Fruit fly (Drosophila melanogaster) whole organism, embryonic: ENCODE measurements around the gene CG42819.

ENCODE experiments used
- Bdp1 ChIP-seq: fragments of 200-800 bp; sonication (Bioruptor generic); optimal IDR thresholded peaks from 3 replicates; lab custom pipeline; 2016; ENCODE audit warnings: missing biosample characterization, missing genetic modification characterization
- BtbVII ChIP-seq: fragments of 200-800 bp; sonication (Bioruptor generic); optimal IDR thresholded peaks from 3 replicates; lab custom pipeline; 2017; ENCODE audit warnings: missing biosample characterization, mild to moderate bottlenecking, missing genetic modification characterization
- CG10147 ChIP-seq: fragments of 200-800 bp; sonication (Bioruptor generic); optimal IDR thresholded peaks from 2 replicates; lab custom pipeline; 2019; ENCODE audit warnings: missing biosample characterization, mild to moderate bottlenecking, missing genetic modification characterization, moderate library complexity
- CG1024 ChIP-seq: fragments of 200-800 bp; sonication (Bioruptor generic); IDR thresholded peaks from 2 replicates; pipeline ENCODE4 v1.3.6; 2022; ENCODE audit warnings: missing biosample characterization, missing genetic modification characterization
- CG10543 ChIP-seq: fragments of 200-800 bp; sonication (Bioruptor generic); optimal IDR thresholded peaks from 3 replicates; lab custom pipeline; 2017; ENCODE audit warnings: missing biosample characterization, mild to moderate bottlenecking, missing genetic modification characterization, moderate library complexity
- CG10979 ChIP-seq: fragments of 200-800 bp; sonication (Bioruptor generic); optimal IDR thresholded peaks from 2 replicates; lab custom pipeline; 2018; ENCODE audit warnings: missing biosample characterization, mild to moderate bottlenecking, missing genetic modification characterization, moderate library complexity
- CG11398 ChIP-seq: fragments of 200-800 bp; sonication (Bioruptor generic); optimal IDR thresholded peaks from 2 replicates; lab custom pipeline; 2016; ENCODE audit warnings: missing biosample characterization, missing genetic modification characterization
- CG15601 ChIP-seq: fragments of 200-800 bp; sonication (Bioruptor generic); optimal IDR thresholded peaks from 3 replicates; lab custom pipeline; 2019; ENCODE audit warnings: missing biosample characterization, mild to moderate bottlenecking, missing genetic modification characterization, moderate library complexity
- CG16815 ChIP-seq: fragments of 200-800 bp; sonication (Bioruptor generic); optimal IDR thresholded peaks from 3 replicates; lab custom pipeline; 2017; ENCODE audit warnings: missing biosample characterization, mild to moderate bottlenecking, missing genetic modification characterization
- CG17568 ChIP-seq: fragments of 200-800 bp; sonication (Bioruptor generic); optimal IDR thresholded peaks from 2 replicates; lab custom pipeline; 2018; ENCODE audit warnings: missing biosample characterization, mild to moderate bottlenecking, missing genetic modification characterization, moderate library complexity
- CG18262 ChIP-seq: fragments of 200-800 bp; optimal IDR thresholded peaks from 3 replicates; lab custom pipeline; 2019; ENCODE audit warnings: missing biosample characterization, mild to moderate bottlenecking, missing genetic modification characterization, moderate library complexity
- CG18476 ChIP-seq: fragments of 200-800 bp; sonication (Bioruptor generic); optimal IDR thresholded peaks from 2 replicates; lab custom pipeline; 2016; ENCODE audit warnings: missing biosample characterization, mild to moderate bottlenecking, missing genetic modification characterization
- CG18599 ChIP-seq: fragments of 200-800 bp; sonication (Bioruptor generic); optimal IDR thresholded peaks from 3 replicates; lab custom pipeline; 2017; ENCODE audit warnings: missing biosample characterization, missing genetic modification characterization, mild to moderate bottlenecking, moderate library complexity, missing genetic modification reagents
- CG2678 ChIP-seq: fragments of 200-800 bp; sonication (Bioruptor generic); optimal IDR thresholded peaks from 3 replicates; lab custom pipeline; 2019; ENCODE audit warnings: missing biosample characterization, mild to moderate bottlenecking, missing genetic modification characterization, moderate library complexity
- CG2712 ChIP-seq: fragments of 200-800 bp; optimal IDR thresholded peaks from 3 replicates; lab custom pipeline; 2019; ENCODE audit warnings: missing biosample characterization, mild to moderate bottlenecking, missing genetic modification characterization, moderate library complexity
- CG3065 ChIP-seq: fragments of 200-800 bp; sonication (Bioruptor generic); optimal IDR thresholded peaks from 2 replicates; lab custom pipeline; 2016; ENCODE audit warnings: missing biosample characterization, missing genetic modification characterization
- CG34422 ChIP-seq: fragments of 200-800 bp; sonication (Bioruptor generic); IDR thresholded peaks from 3 replicates; pipeline ENCODE4 v1.3.6; 2022; ENCODE audit warnings: missing biosample characterization, missing genetic modification characterization
- CG4328 ChIP-seq: fragments of 200-800 bp; sonication (Bioruptor generic); optimal IDR thresholded peaks from 3 replicates; lab custom pipeline; 2017; ENCODE audit warnings: missing biosample characterization, missing genetic modification reagents, missing genetic modification characterization
- CG5953 ChIP-seq: fragments of 200-800 bp; sonication (Bioruptor generic); IDR thresholded peaks from 2 replicates; pipeline ENCODE4 v1.3.6; 2022; ENCODE audit warnings: missing biosample characterization, missing genetic modification characterization
- CG6175 ChIP-seq: fragments of 200-800 bp; sonication (Bioruptor generic); IDR thresholded peaks from 3 replicates; pipeline ENCODE4 v1.3.6; 2022; ENCODE audit warnings: missing biosample characterization, missing genetic modification characterization
- CG8281 ChIP-seq: fragments of 200-800 bp; sonication (Bioruptor generic); optimal IDR thresholded peaks from 2 replicates; lab custom pipeline; 2018; ENCODE audit warnings: missing biosample characterization, mild to moderate bottlenecking, missing genetic modification characterization, moderate library complexity
- CG8359 ChIP-seq: fragments of 200-800 bp; sonication (Bioruptor generic); optimal IDR thresholded peaks from 2 replicates; lab custom pipeline; 2017; ENCODE audit warnings: missing biosample characterization, mild to moderate bottlenecking, missing genetic modification characterization, borderline replicate concordance
- CG8924 ChIP-seq: fragments of 200-800 bp; optimal IDR thresholded peaks from 3 replicates; lab custom pipeline; 2019; ENCODE audit warnings: missing biosample characterization, mild to moderate bottlenecking, missing genetic modification characterization, moderate library complexity
- CG9727 ChIP-seq: fragments of 200-800 bp; sonication (Bioruptor generic); optimal IDR thresholded peaks from 3 replicates; lab custom pipeline; 2017; ENCODE audit warnings: missing biosample characterization, mild to moderate bottlenecking, missing genetic modification characterization
- CG9797 ChIP-seq: fragments of 200-800 bp; sonication (Bioruptor generic); optimal IDR thresholded peaks from 3 replicates; lab custom pipeline; 2018; ENCODE audit warnings: missing biosample characterization, mild to moderate bottlenecking, missing genetic modification characterization
- Dll ChIP-seq: fragments of 200-800 bp; sonication (Bioruptor generic); IDR thresholded peaks from 4 replicates; pipeline ENCODE4 v1.3.6; 2022; ENCODE audit warnings: missing biosample characterization, missing genetic modification characterization; ENCODE audit not compliant: partially characterized antibody
- Doc2 ChIP-seq: fragments of 200-800 bp; sonication (Bioruptor generic); IDR thresholded peaks from 2 replicates; pipeline ENCODE4 v1.3.6; 2022; ENCODE audit warnings: missing biosample characterization, missing genetic modification characterization
- Eip74EF ChIP-seq, 2 experiments: fragments of 200-800 bp in 1 of 2; fragments of >200 bp in 1 of 2; sonication (Bioruptor generic) in 1 of 2; optimal IDR thresholded peaks; 2 replicates each; lab custom pipeline; 2017 to 2019; ENCODE audit warnings: missing biosample characterization in 2 of 2, missing genetic modification characterization in 2 of 2, mild to moderate bottlenecking in 1 of 2, moderate library complexity in 1 of 2
- Fer3 ChIP-seq: fragments of 200-800 bp; sonication (Bioruptor generic); optimal IDR thresholded peaks from 2 replicates; lab custom pipeline; 2018; ENCODE audit warnings: missing biosample characterization, mild to moderate bottlenecking, missing genetic modification characterization, moderate library complexity
- GATAe ChIP-seq: fragments of 200-800 bp; sonication (Bioruptor generic); conservative IDR thresholded peaks from 2 replicates; pipeline ENCODE4 v1.3.6; 2022; ENCODE audit warnings: missing biosample characterization, missing genetic modification characterization
- Hsf ChIP-seq: fragments of 200-800 bp; sonication (Bioruptor generic); optimal IDR thresholded peaks from 3 replicates; lab custom pipeline; 2016; ENCODE audit warnings: missing biosample characterization, missing genetic modification characterization
- NK7.1 ChIP-seq: fragments of 200-800 bp; sonication (Bioruptor generic); optimal IDR thresholded peaks from 3 replicates; lab custom pipeline; 2016; ENCODE audit warnings: missing biosample characterization, missing genetic modification characterization
- Oli ChIP-seq: fragments of 200-800 bp; sonication (Bioruptor generic); optimal IDR thresholded peaks from 2 replicates; lab custom pipeline; 2018; ENCODE audit warnings: missing biosample characterization, mild to moderate bottlenecking, missing genetic modification characterization, moderate library complexity
- Sry-β ChIP-seq: fragments of 200-800 bp; sonication (Bioruptor generic); optimal IDR thresholded peaks from 2 replicates; lab custom pipeline; 2018; ENCODE audit warnings: missing biosample characterization, mild to moderate bottlenecking, missing genetic modification characterization, moderate library complexity
- Taf1 ChIP-seq: fragments of 200-800 bp; sonication (Bioruptor generic); IDR thresholded peaks from 2 replicates; pipeline ENCODE4 v1.3.6; 2022; ENCODE audit warnings: missing biosample characterization, missing genetic modification characterization
- Tbp ChIP-seq: fragments of >200 bp; optimal IDR thresholded peaks from 2 replicates; lab custom pipeline; 2018; ENCODE audit warnings: missing biosample characterization, missing genetic modification characterization
- Xbp1 ChIP-seq: fragments of 200-800 bp; sonication (Bioruptor generic); optimal IDR thresholded peaks from 3 replicates; lab custom pipeline; 2016; ENCODE audit warnings: missing biosample characterization, mild to moderate bottlenecking, missing genetic modification characterization
- abd-A ChIP-seq: fragments of 200-800 bp; sonication (Bioruptor generic); optimal IDR thresholded peaks from 3 replicates; lab custom pipeline; 2019; ENCODE audit warnings: missing biosample characterization, mild to moderate bottlenecking, missing genetic modification characterization, moderate library complexity
- aop ChIP-seq: fragments of 200-800 bp; sonication (Bioruptor generic); IDR thresholded peaks from 2 replicates; pipeline ENCODE4 v1.3.6; 2022; ENCODE audit warnings: missing biosample characterization, missing genetic modification characterization
- ara ChIP-seq: fragments of 200-800 bp; sonication (Bioruptor generic); IDR thresholded peaks from 2 replicates; pipeline ENCODE4 v1.3.6; 2022; ENCODE audit warnings: missing biosample characterization, missing genetic modification characterization
- eve ChIP-seq, 2 experiments: fragments of >200 bp; optimal IDR thresholded peaks; 2 replicates each; lab custom pipeline; 2017; ENCODE audit warnings: missing biosample characterization in 2 of 2, missing genetic modification characterization in 2 of 2
- mld ChIP-seq: fragments of 200-800 bp; sonication (Bioruptor generic); IDR thresholded peaks from 3 replicates; pipeline ENCODE4 v1.3.6; 2022; ENCODE audit warnings: missing biosample characterization, missing genetic modification characterization; ENCODE audit not compliant: partially characterized antibody
- nerfin-1 ChIP-seq: fragments of 200-800 bp; sonication (Bioruptor generic); optimal IDR thresholded peaks from 3 replicates; lab custom pipeline; 2019; ENCODE audit warnings: missing biosample characterization, mild to moderate bottlenecking, missing genetic modification characterization, moderate library complexity
- peb ChIP-seq: fragments of 200-800 bp; sonication (Bioruptor generic); IDR thresholded peaks from 2 replicates; pipeline ENCODE4 v1.3.6; 2022; ENCODE audit warnings: missing biosample characterization, missing genetic modification characterization
- pnt ChIP-seq: fragments of 200-800 bp; sonication (Bioruptor generic); optimal IDR thresholded peaks from 3 replicates; lab custom pipeline; 2016; ENCODE audit warnings: missing biosample characterization, missing genetic modification characterization
- sc ChIP-seq, 3 experiments: fragments of >200 bp in 2 of 3; fragments of 200-800 bp in 1 of 3; sonication (Bioruptor generic) in 1 of 3; optimal IDR thresholded peaks; 2 replicates in 2 of 3; 3 replicates in 1 of 3; lab custom pipeline; 2017; ENCODE audit warnings: mild to moderate bottlenecking in 1 of 3, missing biosample characterization in 1 of 3, missing genetic modification characterization in 1 of 3, missing genetic modification reagents in 1 of 3
- tio ChIP-seq: fragments of 200-800 bp; sonication (Bioruptor generic); optimal IDR thresholded peaks from 2 replicates; lab custom pipeline; 2017; ENCODE audit warnings: missing biosample characterization, missing genetic modification characterization, inconsistent platforms
- usp ChIP-seq: fragments of >200 bp; optimal IDR thresholded peaks from 2 replicates; lab custom pipeline; 2017; ENCODE audit warnings: missing biosample characterization, missing genetic modification characterization
- zf30C ChIP-seq: fragments of 200-800 bp; sonication (Bioruptor generic); optimal IDR thresholded peaks from 3 replicates; lab custom pipeline; 2018; ENCODE audit warnings: missing biosample characterization, mild to moderate bottlenecking, missing genetic modification characterization

CG42819 gene

dm6 chr2L:8376717-8377116 is 12.4 kb downstream of the CG42819 start, which contains the start of the genes CG13390 and CG17294 (continued):
- peak; percentile 98 for TF ChIP-seq CG10543
- TF ChIP-seq CG8924: peak; percentile 100
- TF ChIP-seq GATAe (GFP tag; lab: Robert Waterston, UW): peak; percentile 99
- TF ChIP-seq mld (GFP tag; lab: Robert Waterston, UW): no peak
- peak; percentile 93 for TF ChIP-seq pnt (GFP tag; lab: Kevin White, UChicago)
- peak; percentile 65 for TF ChIP-seq CG9797 (GFP tag; lab: Kevin White, UChicago)
- TF ChIP-seq Xbp1 (GFP tag; lab: Kevin White, UChicago): peak; percentile 100
- TF ChIP-seq Hsf (GFP tag; lab: Kevin White, UChicago): peak; percentile 98
- peak; percentile 99 for TF ChIP-seq nerfin-1 (tag; lab: Kevin White, UChicago)
- peak; percentile 99 for TF ChIP-seq ara (GFP tag; lab: Robert Waterston, UW)
- TF ChIP-seq Taf1 (GFP tag; lab: Robert Waterston, UW): peak; percentile 99
- peak in 1 of 2 experiments; percentile 100 for TF ChIP-seq Eip74EF (GFP tag; optimal IDR thresholded peaks at IDR 0.05; lab: Kevin White, UChicago)
- peak; percentile 78 for TF ChIP-seq CG11398
- TF ChIP-seq tio (GFP tag; lab: Kevin White, UChicago): peak; percentile 98
- TF ChIP-seq Oli (tag; lab: Kevin White, UChicago): peak; percentile 100
- TF ChIP-seq CG15601 (tag; lab: Kevin White, UChicago): peak; percentile 99
- TF ChIP-seq CG18476: peak; percentile 97
- peak; percentile 97 for TF ChIP-seq CG1024 (GFP tag; lab: Robert Waterston, UW)
- peak; percentile 98 for TF ChIP-seq peb (GFP tag; lab: Robert Waterston, UW)
- peak; percentile 99 for TF ChIP-seq CG10979 (tag; lab: Kevin White, UChicago)
- peak; percentile 99 for TF ChIP-seq CG16815
- TF ChIP-seq CG18599: peak; percentile 100
- peak; percentile 76 for TF ChIP-seq Sry-β (GFP tag; lab: Kevin White, UChicago)
- TF ChIP-seq CG2678 (tag; lab: Kevin White, UChicago): peak; percentile 100
- no peak for TF ChIP-seq eve (GFP tag; optimal IDR thresholded peaks at IDR 0.05; lab: Kevin White, UChicago)
- TF ChIP-seq BtbVII: peak; percentile 100
- TF ChIP-seq Dll: peak; percentile 86
- no peak for TF ChIP-seq sc (optimal IDR thresholded peaks at IDR 0.05; lab: Kevin White, UChicago)
- peak; percentile 99 for TF ChIP-seq sc (GFP tag; optimal IDR thresholded peaks at IDR 0.05; lab: Kevin White, UChicago)
- peak; percentile 100 for TF ChIP-seq CG2712 (tag; lab: Kevin White, UChicago)
- TF ChIP-seq CG34422: peak; percentile 100
- TF ChIP-seq abd-A (tag; lab: Kevin White, UChicago): peak; percentile 98
- peak; percentile 54 for TF ChIP-seq zf30C (GFP tag; lab: Kevin White, UChicago)
- peak; percentile 100 for TF ChIP-seq CG18262 (tag; lab: Kevin White, UChicago)
- TF ChIP-seq usp: no peak
- peak; percentile 99 for TF ChIP-seq CG10147
- peak; percentile 95 for TF ChIP-seq CG8359 (GFP tag; lab: Kevin White, UChicago)
- TF ChIP-seq CG17568 (GFP tag; lab: Kevin White, UChicago): peak; percentile 99
- peak; percentile 99 for TF ChIP-seq CG6175 (GFP tag; lab: Robert Waterston, UW)
- TF ChIP-seq aop (GFP tag; lab: Robert Waterston, UW): peak; percentile 97
- TF ChIP-seq Bdp1 (GFP tag; lab: Kevin White, UChicago): peak; percentile 88
- TF ChIP-seq Doc2 (GFP tag; lab: Robert Waterston, UW): peak; percentile 98
- peak; percentile 100 for TF ChIP-seq Fer3 (tag; lab: Kevin White, UChicago)
- TF ChIP-seq CG9727 (GFP tag; lab: Kevin White, UChicago): peak; percentile 99
- TF ChIP-seq NK7.1 (GFP tag; lab: Kevin White, UChicago): peak; percentile 92
- peak; percentile 99 for TF ChIP-seq CG5953 (GFP tag; lab: Robert Waterston, UW)
- peak; percentile 99 for TF ChIP-seq CG4328
- peak; percentile 97 for TF ChIP-seq CG3065 (GFP tag; lab: Kevin White, UChicago)
- peak; percentile 96 for TF ChIP-seq CG8281 (tag; lab: Kevin White, UChicago)
- no peak for TF ChIP-seq Tbp (GFP tag; lab: Kevin White, UChicago)
